Worm (Caenorhabditis elegans) whole organism, L2 larva: ENCODE measurements around the gene srh-123.
"Not testable (repeated sequence)": the region's sequence is repeated elsewhere in the genome, so short reads cannot be mapped to it uniquely, and the experiment has no call there.

ENCODE experiments used
- ZK546.5 ChIP-seq: sonication (generic microtip); optimal IDR thresholded peaks from 2 replicates; lab custom pipeline; 2017; ENCODE audit warnings: missing biosample characterization, missing genetic modification characterization
- ceh-16 ChIP-seq: fragments of 150-350 bp; optimal IDR thresholded peaks from 2 replicates; lab custom pipeline; 2014; ENCODE audit warnings: missing biosample characterization, missing genetic modification characterization
- lin-39 ChIP-seq: fragments of 150-350 bp; optimal IDR thresholded peaks from 2 replicates; lab custom pipeline; 2014; ENCODE audit warnings: missing biosample characterization, missing genetic modification reagents, missing genetic modification characterization
- nhr-10 ChIP-seq: sonication (generic microtip); optimal IDR thresholded peaks from 2 replicates; lab custom pipeline; 2017; ENCODE audit warnings: missing biosample characterization, missing genetic modification characterization
- nhr-237 ChIP-seq: fragments of 150-350 bp; optimal IDR thresholded peaks from 2 replicates; lab custom pipeline; 2014; ENCODE audit warnings: missing biosample characterization, missing genetic modification characterization
- nhr-25 ChIP-seq: fragments of 150-350 bp; sonication (generic microtip); optimal IDR thresholded peaks from 3 replicates; lab custom pipeline; 2014; ENCODE audit warnings: missing biosample characterization, missing genetic modification characterization
- skn-1 ChIP-seq: sonication (generic microtip); optimal IDR thresholded peaks from 2 replicates; lab custom pipeline; 2017; ENCODE audit warnings: missing biosample characterization, missing genetic modification characterization
- unc-62 ChIP-seq: fragments of 150-350 bp; optimal IDR thresholded peaks from 2 replicates; lab custom pipeline; 2014; ENCODE audit warnings: missing biosample characterization, missing genetic modification reagents, missing genetic modification characterization
- ztf-1 ChIP-seq: fragments of 200-800 bp; sonication (Bioruptor generic); conservative IDR thresholded peaks from 2 replicates; pipeline ENCODE4 v1.3.6; 2022; ENCODE audit warnings: missing genetic modification characterization, missing compliant biosample characterization
- ztf-11 ChIP-seq: sonication (generic microtip); optimal IDR thresholded peaks from 2 replicates; lab custom pipeline; 2017; ENCODE audit warnings: missing biosample characterization, missing genetic modification characterization

ce11 chrV:17456197-17456596, 17.6 kb upstream of the srh-123 start, which contains the start of gene srh-203:
- TF ChIP-seq ZK546.5 (tag; lab: Kevin White, UChicago); nhr-10 (tag; lab: Kevin White, UChicago); ztf-1; lin-39 (tag; lab: Kevin White, UChicago); ceh-16 (tag; lab: Kevin White, UChicago); skn-1 (tag; lab: Kevin White, UChicago); unc-62 (GFP tag; lab: Kevin White, UChicago); nhr-25; ztf-11 (tag; lab: Kevin White, UChicago); nhr-237: not testable (repeated sequence)
